In the genomic region with DNA sequence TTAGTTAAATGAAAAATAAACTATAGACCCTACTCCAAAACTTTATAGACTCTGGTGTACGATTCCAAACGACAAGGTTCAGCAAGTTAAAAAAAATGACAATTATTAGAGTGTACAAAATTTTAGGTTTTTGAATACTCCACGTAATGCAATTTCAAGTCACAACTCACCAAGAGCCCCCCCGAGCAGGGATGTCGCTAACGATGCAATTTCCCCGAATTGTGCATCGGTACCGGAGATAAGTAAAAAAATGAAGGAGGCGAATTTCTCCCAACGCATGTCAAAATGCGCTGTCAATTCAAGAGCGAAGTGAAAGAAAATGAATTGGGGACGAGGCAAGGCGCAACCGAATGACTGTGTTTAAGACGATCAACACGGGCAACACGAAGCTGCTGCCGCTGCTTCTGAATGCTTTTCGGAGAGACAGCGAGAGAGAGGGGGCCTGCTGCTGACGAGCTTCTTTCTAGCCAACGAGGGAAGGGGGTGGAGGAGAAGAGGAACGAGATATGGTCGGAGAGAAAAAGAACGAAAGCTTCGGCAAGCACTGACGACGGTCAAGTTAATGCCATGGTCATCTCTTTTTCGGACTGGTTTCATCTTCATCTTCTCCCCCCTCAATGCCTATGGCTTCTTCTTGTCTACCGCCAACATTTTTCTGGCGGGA, we compare ENCODE assay signal across 1 worm cellular context.
TF ChIP-seq lines count a peak whose summit lies in the region.

A gene (minus strand): TSS at position 472 of the 664 bp plus-strand sequence.

TF ChIP-seq in whole organism, L4 larva, 104 proteins besides CTCF, POLR2A, EP300 and RAD21 (continued from another document):
- TF ChIP-seq set-16 (GFP tag; IDR thresholded peaks at IDR 0.05; lab: Robert Waterston, UW): peak; percentile 65
- no peak for TF ChIP-seq unc-62 (GFP tag; optimal IDR thresholded peaks at IDR 0.05 in 1 of 2; lab: Kevin White, UChicago)
- no peak for TF ChIP-seq unc-62 (tag; optimal IDR thresholded peaks at IDR 0.05; lab: Kevin White, UChicago)
- TF ChIP-seq vab-7 (GFP tag; IDR thresholded peaks at IDR 0.05; lab: Robert Waterston, UW): no peak
- TF ChIP-seq zip-2 (tag; optimal IDR thresholded peaks at IDR 0.05; lab: Kevin White, UChicago): no peak
- TF ChIP-seq zip-11 (GFP tag; IDR thresholded peaks at IDR 0.05; lab: Robert Waterston, UW): no peak
- no peak for TF ChIP-seq nhr-111 (GFP tag; optimal IDR thresholded peaks at IDR 0.05; lab: Kevin White, UChicago)
- TF ChIP-seq tag-97 (GFP tag; IDR thresholded peaks at IDR 0.05; lab: Robert Waterston, UW): no peak
- no peak for TF ChIP-seq nhr-10 (tag; optimal IDR thresholded peaks at IDR 0.05; lab: Kevin White, UChicago)
- no peak for TF ChIP-seq arid-1 (GFP tag; conservative IDR thresholded peaks at IDR 0.05; lab: Robert Waterston, UW)
- TF ChIP-seq aha-1 (tag; lab: Kevin White, UChicago): peak; percentile 91
- no peak for TF ChIP-seq ceh-32 (tag; optimal IDR thresholded peaks at IDR 0.05; lab: Kevin White, UChicago; ENCODE audit: poor library complexity)
- TF ChIP-seq zfp-3 (GFP tag; conservative IDR thresholded peaks at IDR 0.05; lab: Robert Waterston, UW): no peak
- no peak for TF ChIP-seq rbr-2 (tag; optimal IDR thresholded peaks at IDR 0.05; lab: Kevin White, UChicago)
- no peak for TF ChIP-seq nhr-25 (tag; optimal IDR thresholded peaks at IDR 0.05; lab: Kevin White, UChicago; ENCODE audit: borderline replicate concordance, insufficient read depth)
- no peak for TF ChIP-seq ceh-82 (tag; optimal IDR thresholded peaks at IDR 0.05; lab: Kevin White, UChicago)
- no peak for TF ChIP-seq ztf-7 (tag; optimal IDR thresholded peaks at IDR 0.05; lab: Kevin White, UChicago)
